Fruit fly (Drosophila melanogaster) whole organism, embryonic: ENCODE measurements around the gene Unr.

ENCODE experiments used
- Blimp-1 ChIP-seq: fragments of 200-800 bp; sonication (Bioruptor generic); optimal IDR thresholded peaks from 3 replicates; lab custom pipeline; 2018; ENCODE audit warnings: missing biosample characterization, missing genetic modification characterization, mild to moderate bottlenecking, moderate library complexity, missing genetic modification reagents
- CG10147 ChIP-seq: fragments of 200-800 bp; sonication (Bioruptor generic); optimal IDR thresholded peaks from 2 replicates; lab custom pipeline; 2019; ENCODE audit warnings: missing biosample characterization, mild to moderate bottlenecking, missing genetic modification characterization, moderate library complexity
- CG10431 ChIP-seq: fragments of 200-800 bp; sonication (Bioruptor generic); optimal IDR thresholded peaks from 3 replicates; lab custom pipeline; 2018; ENCODE audit warnings: missing biosample characterization, mild to moderate bottlenecking, missing genetic modification characterization
- CG10959 ChIP-seq: fragments of 200-800 bp; sonication (Bioruptor generic); IDR thresholded peaks from 2 replicates; pipeline ENCODE4 v1.3.6; 2022; ENCODE audit warnings: missing biosample characterization, missing genetic modification characterization
- CG12659 ChIP-seq: fragments of 200-800 bp; sonication (Bioruptor generic); optimal IDR thresholded peaks from 3 replicates; lab custom pipeline; 2017; ENCODE audit warnings: mild to moderate bottlenecking, missing biosample characterization, missing genetic modification reagents, missing genetic modification characterization
- CG14441 ChIP-seq: fragments of 200-800 bp; sonication (Bioruptor generic); IDR thresholded peaks from 2 replicates; pipeline ENCODE4 v1.3.6; 2022; ENCODE audit warnings: missing biosample characterization, missing genetic modification characterization
- CG15269 ChIP-seq: fragments of 200-800 bp; sonication (Bioruptor generic); optimal IDR thresholded peaks from 2 replicates; lab custom pipeline; 2018; ENCODE audit warnings: missing biosample characterization, mild to moderate bottlenecking, missing genetic modification characterization, moderate library complexity
- CG16863 ChIP-seq: fragments of 200-800 bp; sonication (Bioruptor generic); optimal IDR thresholded peaks from 3 replicates; lab custom pipeline; 2016; ENCODE audit warnings: missing biosample characterization, missing genetic modification characterization
- CG17186 ChIP-seq: fragments of 200-800 bp; sonication (Bioruptor generic); optimal IDR thresholded peaks from 3 replicates; lab custom pipeline; 2017; ENCODE audit warnings: missing biosample characterization, missing genetic modification reagents, missing genetic modification characterization
- CG18599 ChIP-seq: fragments of 200-800 bp; sonication (Bioruptor generic); optimal IDR thresholded peaks from 3 replicates; lab custom pipeline; 2017; ENCODE audit warnings: missing biosample characterization, missing genetic modification characterization, mild to moderate bottlenecking, moderate library complexity, missing genetic modification reagents
- CG31441 ChIP-seq: fragments of 200-800 bp; sonication (Bioruptor generic); IDR thresholded peaks from 2 replicates; pipeline ENCODE4 v1.3.6; 2022; ENCODE audit warnings: missing biosample characterization, missing genetic modification characterization
- CG3281 ChIP-seq: fragments of 200-800 bp; sonication (Bioruptor generic); optimal IDR thresholded peaks from 3 replicates; lab custom pipeline; 2017; ENCODE audit warnings: missing biosample characterization, mild to moderate bottlenecking, missing genetic modification characterization
- CG4404 ChIP-seq: fragments of 200-800 bp; sonication (Bioruptor generic); IDR thresholded peaks from 2 replicates; pipeline ENCODE4 v1.3.6; 2022; ENCODE audit warnings: missing biosample characterization, missing genetic modification characterization
- CG7271 ChIP-seq: fragments of 200-800 bp; sonication (Bioruptor generic); optimal IDR thresholded peaks from 2 replicates; lab custom pipeline; 2018; ENCODE audit warnings: missing biosample characterization, mild to moderate bottlenecking, missing genetic modification characterization, moderate library complexity
- CG8290 ChIP-seq, 3 experiments: fragments of 200-800 bp; sonication (Bioruptor generic); optimal IDR thresholded peaks; 2 replicates each; lab custom pipeline; 2016 to 2019; ENCODE audit warnings: missing biosample characterization in 3 of 3, missing genetic modification characterization in 3 of 3, mild to moderate bottlenecking in 2 of 3, moderate library complexity in 1 of 3
- CG9876 ChIP-seq: fragments of 200-800 bp; sonication (Bioruptor generic); optimal IDR thresholded peaks from 2 replicates; lab custom pipeline; 2016; ENCODE audit warnings: missing biosample characterization, missing genetic modification characterization
- D19A ChIP-seq: fragments of 200-800 bp; optimal IDR thresholded peaks from 3 replicates; lab custom pipeline; 2019; ENCODE audit warnings: missing biosample characterization, mild to moderate bottlenecking, missing genetic modification characterization, moderate library complexity
- Dip3 ChIP-seq: fragments of 200-800 bp; sonication (Bioruptor generic); optimal IDR thresholded peaks from 3 replicates; lab custom pipeline; 2016; ENCODE audit warnings: missing biosample characterization, missing genetic modification characterization
- Doc3 ChIP-seq: fragments of 200-800 bp; sonication (Bioruptor generic); IDR thresholded peaks from 3 replicates; pipeline ENCODE4 v1.3.6; 2022; ENCODE audit warnings: missing biosample characterization, missing genetic modification characterization; ENCODE audit not compliant: partially characterized antibody
- Eip74EF ChIP-seq, 2 experiments: fragments of 200-800 bp in 1 of 2; fragments of >200 bp in 1 of 2; sonication (Bioruptor generic) in 1 of 2; optimal IDR thresholded peaks; 2 replicates each; lab custom pipeline; 2017 to 2019; ENCODE audit warnings: missing biosample characterization in 2 of 2, missing genetic modification characterization in 2 of 2, mild to moderate bottlenecking in 1 of 2, moderate library complexity in 1 of 2
- HHEX ChIP-seq: fragments of 200-800 bp; sonication (Bioruptor generic); optimal IDR thresholded peaks from 3 replicates; lab custom pipeline; 2017; ENCODE audit warnings: missing biosample characterization, mild to moderate bottlenecking, missing genetic modification characterization, missing genetic modification reagents
- HmgZ ChIP-seq: fragments of 200-800 bp; sonication (Bioruptor generic); optimal IDR thresholded peaks from 2 replicates; lab custom pipeline; 2018; ENCODE audit warnings: missing biosample characterization, mild to moderate bottlenecking, missing genetic modification characterization
- Rx ChIP-seq: fragments of 200-800 bp; sonication (Bioruptor generic); IDR thresholded peaks from 2 replicates; pipeline ENCODE4 v1.3.6; 2022; ENCODE audit warnings: missing biosample characterization, missing genetic modification characterization
- Scr ChIP-seq: fragments of 200-800 bp; sonication (Bioruptor generic); IDR thresholded peaks from 2 replicates; pipeline ENCODE4 v1.3.6; 2022; ENCODE audit warnings: missing biosample characterization, missing genetic modification characterization; ENCODE audit not compliant: partially characterized antibody
- Vsx1 ChIP-seq: fragments of 200-800 bp; sonication (Bioruptor generic); optimal IDR thresholded peaks from 2 replicates; lab custom pipeline; 2017; ENCODE audit warnings: missing biosample characterization, mild to moderate bottlenecking, missing genetic modification characterization, missing genetic modification reagents
- bbx ChIP-seq: fragments of 200-800 bp; sonication (Bioruptor generic); IDR thresholded peaks from 2 replicates; pipeline ENCODE4 v1.3.6; 2022; ENCODE audit warnings: missing biosample characterization, missing genetic modification characterization; ENCODE audit not compliant: partially characterized antibody
- bowl ChIP-seq: fragments of 200-800 bp; sonication (Bioruptor generic); IDR thresholded peaks from 2 replicates; pipeline ENCODE4 v1.3.6; 2022; ENCODE audit warnings: missing biosample characterization, missing genetic modification characterization
- ci ChIP-seq: fragments of 200-800 bp; sonication (Bioruptor generic); IDR thresholded peaks from 3 replicates; pipeline ENCODE4 v1.3.6; 2022; ENCODE audit warnings: missing biosample characterization, missing genetic modification characterization
- croc ChIP-seq: fragments of 200-800 bp; sonication (Bioruptor generic); conservative IDR thresholded peaks from 3 replicates; pipeline ENCODE4 v1.3.6; 2022; ENCODE audit warnings: missing biosample characterization, missing genetic modification characterization
- crol ChIP-seq: fragments of 200-800 bp; sonication (Bioruptor generic); IDR thresholded peaks from 2 replicates; pipeline ENCODE4 v1.3.6; 2022; ENCODE audit warnings: missing biosample characterization, missing genetic modification characterization
- en ChIP-seq: fragments of 200-800 bp; sonication (Bioruptor generic); optimal IDR thresholded peaks from 2 replicates; lab custom pipeline; 2016; ENCODE audit warnings: missing biosample characterization, missing genetic modification characterization
- fu2 ChIP-seq: fragments of 200-800 bp; sonication (Bioruptor generic); optimal IDR thresholded peaks from 2 replicates; lab custom pipeline; 2016; ENCODE audit warnings: missing biosample characterization, missing genetic modification characterization
- gro ChIP-seq: fragments of 200-800 bp; sonication (Bioruptor generic); optimal IDR thresholded peaks from 2 replicates; lab custom pipeline; 2016; ENCODE audit warnings: missing biosample characterization, missing genetic modification characterization
- klu ChIP-seq: fragments of 200-800 bp; sonication (Bioruptor generic); IDR thresholded peaks from 2 replicates; pipeline ENCODE4 v1.3.6; 2022; ENCODE audit warnings: missing biosample characterization, missing genetic modification characterization
- lab ChIP-seq: fragments of 200-800 bp; sonication (Bioruptor generic); optimal IDR thresholded peaks from 3 replicates; lab custom pipeline; 2017; ENCODE audit warnings: missing biosample characterization, missing genetic modification characterization, mild to moderate bottlenecking, moderate library complexity, missing genetic modification reagents
- nom ChIP-seq: fragments of 200-800 bp; sonication (Bioruptor generic); optimal IDR thresholded peaks from 2 replicates; lab custom pipeline; 2017; ENCODE audit warnings: missing biosample characterization, missing genetic modification characterization, mild to moderate bottlenecking, moderate library complexity, missing genetic modification reagents
- pfk ChIP-seq: fragments of 200-800 bp; sonication (Bioruptor generic); optimal IDR thresholded peaks from 2 replicates; lab custom pipeline; 2018; ENCODE audit warnings: missing biosample characterization, mild to moderate bottlenecking, missing genetic modification characterization, moderate library complexity
- row ChIP-seq: fragments of 200-800 bp; sonication (Bioruptor generic); IDR thresholded peaks from 3 replicates; pipeline ENCODE4 v1.3.6; 2022; ENCODE audit warnings: missing biosample characterization, missing genetic modification characterization
- sens ChIP-seq: fragments of 200-800 bp; sonication (Bioruptor generic); peaks from one replicate; lab custom pipeline; 2016; ENCODE audit warnings: missing biosample characterization, missing genetic modification characterization
- sqz ChIP-seq: fragments of 200-800 bp; sonication (Bioruptor generic); optimal IDR thresholded peaks from 3 replicates; lab custom pipeline; 2018; ENCODE audit warnings: missing biosample characterization, mild to moderate bottlenecking, missing genetic modification characterization
- stwl ChIP-seq: fragments of 200-800 bp; sonication (Bioruptor generic); optimal IDR thresholded peaks from 3 replicates; lab custom pipeline; 2018; ENCODE audit warnings: missing biosample characterization, mild to moderate bottlenecking, missing genetic modification characterization, moderate library complexity
- sug ChIP-seq: fragments of 200-800 bp; optimal IDR thresholded peaks from 2 replicates; lab custom pipeline; 2019; ENCODE audit warnings: missing biosample characterization, mild to moderate bottlenecking, missing genetic modification characterization, moderate library complexity
- zf30C ChIP-seq: fragments of 200-800 bp; sonication (Bioruptor generic); optimal IDR thresholded peaks from 3 replicates; lab custom pipeline; 2018; ENCODE audit warnings: missing biosample characterization, mild to moderate bottlenecking, missing genetic modification characterization

The Unr gene

DNA sequence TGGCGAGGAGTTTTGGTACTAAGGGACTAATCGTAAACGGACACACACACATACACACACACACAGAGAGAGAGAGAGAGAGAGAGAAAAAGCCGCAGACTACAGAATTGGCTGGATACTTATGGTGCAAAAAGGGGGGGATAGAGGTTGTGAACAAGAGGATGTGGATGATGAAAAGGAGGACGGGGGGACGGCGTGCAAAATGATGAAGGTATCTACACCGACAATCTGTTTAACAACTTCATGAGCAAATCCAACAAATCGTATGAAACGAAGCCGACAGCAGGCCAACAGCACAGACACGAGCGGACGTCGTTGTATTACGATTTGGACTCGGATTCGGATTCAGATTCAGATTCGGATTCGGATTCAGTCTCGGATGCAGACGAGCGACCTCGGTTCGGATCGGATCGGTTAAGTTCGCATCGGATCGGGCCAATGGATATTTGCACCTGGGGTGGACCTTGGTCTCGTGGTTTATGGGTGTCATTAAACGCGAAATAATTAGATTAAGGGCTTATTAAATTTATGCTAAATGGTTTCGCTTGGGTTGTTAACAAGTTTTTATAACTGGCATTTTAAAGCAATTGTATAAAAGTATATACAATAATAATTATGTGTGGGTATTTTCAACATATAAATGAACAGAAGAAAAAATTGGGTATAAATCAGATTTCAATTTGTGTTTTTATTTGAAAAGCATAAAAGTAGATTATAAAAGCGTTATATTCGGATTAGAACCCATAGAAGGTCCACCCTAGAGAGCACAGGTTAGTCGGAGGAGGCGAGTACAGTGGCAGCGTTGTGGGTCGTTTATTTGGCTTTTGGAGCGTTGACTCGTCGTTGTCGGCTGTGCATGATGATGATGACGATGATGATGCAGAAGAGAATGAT is 13.1 kb upstream of the Unr start (continued):
- no peak for TF ChIP-seq Doc3 (GFP tag; lab: Robert Waterston, UW)
- peak; percentile 80 for TF ChIP-seq crol (GFP tag; lab: Robert Waterston, UW)
- TF ChIP-seq nom = peak; percentile 97
- TF ChIP-seq ci (GFP tag; lab: Robert Waterston, UW) = peak; percentile 59; the same call in 2 of the 3 replicates
- peak; percentile 96 for TF ChIP-seq CG31441
- peak; percentile 55; the same call in 2 of the 3 replicates for TF ChIP-seq croc (GFP tag; lab: Robert Waterston, UW)
- TF ChIP-seq Dip3 (GFP tag; lab: Kevin White, UChicago) = peak; percentile 25
- peak; percentile 96 for TF ChIP-seq lab
- TF ChIP-seq CG12659 (GFP tag; lab: Kevin White, UChicago) = peak; percentile 87
- peak; percentile 42 for TF ChIP-seq CG7271
- no peak for TF ChIP-seq fu2 (GFP tag; lab: Kevin White, UChicago)
- TF ChIP-seq CG10431 (GFP tag; lab: Kevin White, UChicago) = peak; percentile 63
- peak in 1 of 2 experiments; percentile 94 for TF ChIP-seq Eip74EF (GFP tag; optimal IDR thresholded peaks at IDR 0.05; lab: Kevin White, UChicago)
- no peak for TF ChIP-seq stwl
- no peak for TF ChIP-seq pfk (GFP tag; lab: Kevin White, UChicago)
- TF ChIP-seq Rx (GFP tag; lab: Robert Waterston, UW) = 0 out of 2 replicates have a peak, but pooled peaks have one; percentile 32
- no peak for TF ChIP-seq bbx (GFP tag; lab: Robert Waterston, UW)
- TF ChIP-seq klu = peak; percentile 47; the same call in 1 of the 2 replicates
- peak; percentile 94 for TF ChIP-seq CG10147 (GFP tag; lab: Kevin White, UChicago)
- TF ChIP-seq D19A = peak; percentile 90
- TF ChIP-seq en (GFP tag; lab: Kevin White, UChicago) = no peak
- peak; percentile 51; the same call in 1 of the 2 replicates for TF ChIP-seq bowl (GFP tag; lab: Robert Waterston, UW)
- peak; percentile 70 for TF ChIP-seq HmgZ (tag; lab: Kevin White, UChicago)
- TF ChIP-seq Vsx1 (GFP tag; lab: Kevin White, UChicago) = peak; percentile 80

DNA sequence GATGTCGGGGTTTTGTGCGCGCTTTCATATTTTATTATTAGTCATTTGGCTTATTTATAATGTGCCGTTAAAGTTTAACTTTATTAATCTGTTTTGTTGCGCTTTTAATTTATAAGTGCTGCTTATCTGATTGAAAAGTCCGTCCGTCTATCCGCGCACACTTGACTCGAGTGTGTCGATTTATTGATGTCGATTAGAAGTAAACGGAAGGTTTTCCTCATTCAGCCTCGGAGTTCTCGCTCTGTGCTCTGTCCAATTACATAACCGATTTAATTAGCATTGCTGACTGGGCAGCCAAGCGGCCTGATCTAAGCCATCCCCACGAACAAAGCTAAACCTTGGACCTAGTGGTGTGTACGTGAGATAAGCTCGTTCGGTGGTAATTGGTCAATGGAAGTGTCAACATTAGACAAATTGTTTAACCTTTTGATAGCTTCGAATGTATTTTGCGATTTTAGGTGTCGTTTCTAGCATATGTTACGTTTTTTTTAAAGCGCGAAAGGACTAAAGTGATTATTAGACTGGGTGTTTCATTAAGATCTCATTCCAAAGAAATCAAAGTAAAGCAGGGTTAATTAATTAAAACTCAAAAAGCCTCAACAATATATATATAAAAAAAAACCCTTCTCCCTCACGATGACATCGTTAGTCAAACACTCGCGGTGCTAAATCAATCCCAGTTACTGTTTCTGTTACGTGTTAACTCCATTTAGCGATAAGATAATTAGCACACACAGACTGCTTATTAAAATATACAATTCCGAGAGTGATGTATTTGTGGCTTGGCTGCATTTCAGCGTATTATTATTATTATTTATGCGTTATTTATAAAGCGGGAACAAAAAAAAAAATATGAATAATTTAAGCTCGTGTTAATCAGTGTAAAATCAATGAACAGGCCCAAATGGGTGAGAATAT is 11.5 kb upstream of the Unr start:
- TF ChIP-seq CG4404 (GFP tag; lab: Robert Waterston, UW) = no peak
- TF ChIP-seq gro (GFP tag; lab: Kevin White, UChicago) = peak; percentile 51
- TF ChIP-seq CG3281 (GFP tag; lab: Kevin White, UChicago) = peak; percentile 14
- TF ChIP-seq CG18599 (GFP tag; lab: Kevin White, UChicago) = peak; percentile 23
- peak; percentile 86 for TF ChIP-seq sug
- TF ChIP-seq sqz (GFP tag; lab: Kevin White, UChicago) = peak; percentile 40
- TF ChIP-seq Vsx1 (GFP tag; lab: Kevin White, UChicago) = peak; percentile 11
- no peak for TF ChIP-seq CG8290 (GFP tag; optimal IDR thresholded peaks at IDR 0.05; lab: Kevin White, UChicago)
- peak in 1 of 2 experiments; percentile 2 for TF ChIP-seq CG8290 (tag; optimal IDR thresholded peaks at IDR 0.05; lab: Kevin White, UChicago)
- TF ChIP-seq CG9876 (GFP tag; lab: Kevin White, UChicago) = no peak
- peak; percentile 66 for TF ChIP-seq sens (GFP tag; lab: Kevin White, UChicago)
- peak; percentile 13 for TF ChIP-seq lab
- no peak for TF ChIP-seq zf30C (GFP tag; lab: Kevin White, UChicago)
- TF ChIP-seq Rx (GFP tag; lab: Robert Waterston, UW) = no peak
- peak; percentile 20 for TF ChIP-seq CG15269 (tag; lab: Kevin White, UChicago)
- TF ChIP-seq CG14441 (GFP tag; lab: Robert Waterston, UW) = no peak
- TF ChIP-seq CG17186 (GFP tag; lab: Kevin White, UChicago) = no peak
- TF ChIP-seq row = 0 out of 3 replicates have a peak, but pooled peaks have one; percentile 11
- TF ChIP-seq HHEX = peak; percentile 19
- TF ChIP-seq crol (GFP tag; lab: Robert Waterston, UW) = no peak
- TF ChIP-seq Scr (GFP tag; lab: Robert Waterston, UW) = peak; percentile 20; the same call in 1 of the 2 replicates
- no peak for TF ChIP-seq Blimp-1 (GFP tag; lab: Kevin White, UChicago)
- TF ChIP-seq CG10959 = no peak
- TF ChIP-seq CG16863 (GFP tag; lab: Kevin White, UChicago) = no peak
